Worm (Caenorhabditis elegans) whole organism, L4 larva: ENCODE measurements around the gene sph-1.

Source experiments
- F44E2.7 ChIP-seq: fragments of 200-800 bp; sonication (Bioruptor generic); IDR thresholded peaks from 2 replicates; pipeline ENCODE4 v2.1.2; 2022; ENCODE audit warnings: missing genetic modification characterization, missing compliant biosample characterization
- T20F7.1 ChIP-seq: fragments of 200-800 bp; sonication (Bioruptor generic); optimal IDR thresholded peaks from 2 replicates; lab custom pipeline; 2018; ENCODE audit warnings: mild to moderate bottlenecking, missing genetic modification characterization, missing compliant biosample characterization
- T26A8.4 ChIP-seq: fragments of 200-800 bp; sonication (Bioruptor generic); IDR thresholded peaks from 2 replicates; pipeline ENCODE4 v1.3.6; 2022; ENCODE audit warnings: missing genetic modification characterization, missing compliant biosample characterization
- ZK337.2 ChIP-seq: fragments of 200-800 bp; sonication (Bioruptor generic); IDR thresholded peaks from 2 replicates; pipeline ENCODE4 v1.3.6; 2022; ENCODE audit warnings: missing genetic modification reagents, missing genetic modification characterization, missing compliant biosample characterization
- aha-1 ChIP-seq: fragments of 150-350 bp; peaks from one replicate; lab custom pipeline; 2014; ENCODE audit warnings: missing biosample characterization, missing genetic modification characterization
- cey-2 ChIP-seq: sonication (generic microtip); optimal IDR thresholded peaks from 3 replicates; lab custom pipeline; 2017; ENCODE audit warnings: missing genetic modification characterization, mild to moderate bottlenecking, missing compliant biosample characterization, antibody characterized with exemption, borderline replicate concordance; ENCODE audit not compliant: insufficient read depth
- daf-16 ChIP-seq, 3 experiments: sonication (generic microtip); optimal IDR thresholded peaks; 2 replicates each; lab custom pipeline; 2016 to 2017; ENCODE audit warnings: missing genetic modification characterization in 3 of 3, missing genetic modification reagents in 3 of 3, mild to moderate bottlenecking in 2 of 3, missing compliant biosample characterization in 2 of 3, missing biosample characterization in 1 of 3, moderate library complexity in 1 of 3
- daf-8 ChIP-seq: fragments of 200-800 bp; sonication (Bioruptor generic); IDR thresholded peaks from 2 replicates; pipeline ENCODE4 v1.3.6; 2022; ENCODE audit warnings: missing genetic modification characterization, missing compliant biosample characterization
- dmd-8 ChIP-seq: fragments of 200-800 bp; sonication (Bioruptor generic); IDR thresholded peaks from 2 replicates; pipeline ENCODE4 v1.3.6; 2022; ENCODE audit warnings: missing genetic modification characterization, missing compliant biosample characterization
- dpl-1 ChIP-seq: fragments of 150-350 bp; optimal IDR thresholded peaks from 2 replicates; lab custom pipeline; 2014; ENCODE audit warnings: missing biosample characterization, missing genetic modification reagents, missing genetic modification characterization
- duxl-1 ChIP-seq: sonication (generic microtip); optimal IDR thresholded peaks from 2 replicates; lab custom pipeline; 2016; ENCODE audit warnings: mild to moderate bottlenecking, missing genetic modification characterization, moderate library complexity, missing compliant biosample characterization; ENCODE audit not compliant: poor library complexity
- dve-1 ChIP-seq: sonication (generic microtip); optimal IDR thresholded peaks from 2 replicates; lab custom pipeline; 2017; ENCODE audit warnings: antibody characterized with exemption, mild to moderate bottlenecking, missing genetic modification characterization, missing compliant biosample characterization; ENCODE audit not compliant: insufficient read depth
- hlh-11 ChIP-seq: fragments of 200-800 bp; sonication (Bioruptor generic); optimal IDR thresholded peaks from 2 replicates; lab custom pipeline; 2018; ENCODE audit warnings: mild to moderate bottlenecking, missing genetic modification characterization, missing compliant biosample characterization
- hlh-30 ChIP-seq: sonication (generic microtip); optimal IDR thresholded peaks from 2 replicates; lab custom pipeline; 2017; ENCODE audit warnings: antibody characterized with exemption, mild to moderate bottlenecking, missing genetic modification characterization, missing compliant biosample characterization; ENCODE audit not compliant: insufficient read depth
- lin-38 ChIP-seq: fragments of 200-800 bp; sonication (Bioruptor generic); IDR thresholded peaks from 2 replicates; pipeline ENCODE4 v1.3.6; 2022; ENCODE audit warnings: missing genetic modification reagents, missing genetic modification characterization, missing compliant biosample characterization
- lsy-2 ChIP-seq, 2 experiments: fragments of 150-350 bp in 1 of 2; sonication (generic microtip) in 1 of 2; optimal IDR thresholded peaks; 2 replicates each; lab custom pipeline; 2014 to 2017; ENCODE audit warnings: missing biosample characterization in 2 of 2, missing genetic modification characterization in 2 of 2
- madf-9 ChIP-seq: fragments of 200-800 bp; sonication (Bioruptor generic); conservative IDR thresholded peaks from 2 replicates; pipeline ENCODE4 v1.3.6; 2022; ENCODE audit warnings: missing genetic modification reagents, missing genetic modification characterization, missing compliant biosample characterization
- mdl-1 ChIP-seq, 2 experiments: fragments of 150-350 bp in 1 of 2; sonication (generic microtip) in 1 of 2; optimal IDR thresholded peaks; 2 replicates each; lab custom pipeline; 2014 to 2017; ENCODE audit warnings: missing biosample characterization in 2 of 2, missing genetic modification characterization in 2 of 2
- mep-1 ChIP-seq: fragments of 150-350 bp; sonication (generic microtip); optimal IDR thresholded peaks from 3 replicates; lab custom pipeline; 2014; ENCODE audit warnings: missing biosample characterization, missing genetic modification characterization
- nhr-10 ChIP-seq: fragments of 150-350 bp; optimal IDR thresholded peaks from 2 replicates; lab custom pipeline; 2014; ENCODE audit warnings: missing biosample characterization, missing genetic modification characterization
- nhr-11 ChIP-seq: fragments of 150-350 bp; optimal IDR thresholded peaks from 2 replicates; lab custom pipeline; 2014; ENCODE audit warnings: missing biosample characterization, missing genetic modification characterization
- nhr-111 ChIP-seq: fragments of 200-800 bp; sonication (Bioruptor generic); optimal IDR thresholded peaks from 2 replicates; lab custom pipeline; 2018; ENCODE audit warnings: mild to moderate bottlenecking, missing genetic modification characterization, missing compliant biosample characterization
- nhr-28 ChIP-seq: fragments of 150-350 bp; optimal IDR thresholded peaks from 2 replicates; lab custom pipeline; 2014; ENCODE audit warnings: missing biosample characterization, missing genetic modification characterization
- nhr-48 ChIP-seq: sonication (generic microtip); optimal IDR thresholded peaks from 2 replicates; lab custom pipeline; 2016; ENCODE audit warnings: mild to moderate bottlenecking, missing genetic modification characterization, missing compliant biosample characterization
- nhr-6 ChIP-seq: fragments of 150-350 bp; optimal IDR thresholded peaks from 2 replicates; lab custom pipeline; 2014; ENCODE audit warnings: missing biosample characterization, missing genetic modification characterization
- nhr-77 ChIP-seq: fragments of 150-350 bp; optimal IDR thresholded peaks from 2 replicates; lab custom pipeline; 2014; ENCODE audit warnings: missing biosample characterization, missing genetic modification characterization
- pha-4 ChIP-seq, 2 experiments: fragments of 150-350 bp in 1 of 2; fragments of 200-800 bp in 1 of 2; sonication (Bioruptor generic) in 1 of 2; IDR thresholded peaks in 1 of 2; optimal IDR thresholded peaks in 1 of 2; 2 replicates each; pipeline versions ENCODE4 v1.3.6 to Lab custom; 2014 to 2022; ENCODE audit warnings: missing genetic modification characterization in 2 of 2, missing genetic modification reagents in 2 of 2, missing biosample characterization in 1 of 2, missing compliant biosample characterization in 1 of 2
- php-3 ChIP-seq: fragments of 200-800 bp; sonication (Bioruptor generic); IDR thresholded peaks from 2 replicates; pipeline ENCODE4 v1.3.6; 2022; ENCODE audit warnings: missing genetic modification reagents, missing genetic modification characterization, missing compliant biosample characterization
- pqm-1 ChIP-seq: sonication (generic microtip); optimal IDR thresholded peaks from 2 replicates; lab custom pipeline; 2017; ENCODE audit warnings: missing biosample characterization, missing genetic modification characterization
- rbr-2 ChIP-seq: sonication (generic microtip); optimal IDR thresholded peaks from 2 replicates; lab custom pipeline; 2016; ENCODE audit warnings: missing genotype, missing genetic modification characterization, missing compliant biosample characterization
- saeg-2 ChIP-seq: fragments of 200-800 bp; sonication (Bioruptor generic); IDR thresholded peaks from 2 replicates; pipeline ENCODE4 v1.3.6; 2022; ENCODE audit warnings: missing genetic modification reagents, missing genetic modification characterization, missing compliant biosample characterization
- sdz-12 ChIP-seq: fragments of 200-800 bp; sonication (Bioruptor generic); optimal IDR thresholded peaks from 2 replicates; lab custom pipeline; 2018; ENCODE audit warnings: mild to moderate bottlenecking, missing genetic modification characterization, missing compliant biosample characterization
- snpc-1.2 ChIP-seq: fragments of 200-800 bp; sonication (Bioruptor generic); IDR thresholded peaks from 2 replicates; pipeline ENCODE4 v1.3.6; 2022; ENCODE audit warnings: missing genetic modification reagents, missing genetic modification characterization, missing compliant biosample characterization
- spr-1 ChIP-seq: sonication (generic microtip); optimal IDR thresholded peaks from 2 replicates; lab custom pipeline; 2016; ENCODE audit warnings: mild to moderate bottlenecking, missing genetic modification characterization, missing compliant biosample characterization
- unc-62 ChIP-seq, 3 experiments: fragments of 150-350 bp in 1 of 3; sonication (generic microtip); optimal IDR thresholded peaks in 2 of 3; peaks in 1 of 3; 1 replicate in 1 of 3; 2 replicates in 2 of 3; lab custom pipeline; 2014 to 2017; ENCODE audit warnings: missing biosample characterization in 3 of 3, missing genetic modification characterization in 3 of 3, missing genetic modification reagents in 3 of 3, missing genotype in 1 of 3
- zag-1 ChIP-seq: fragments of 150-350 bp; optimal IDR thresholded peaks from 2 replicates; lab custom pipeline; 2014; ENCODE audit warnings: missing biosample characterization, missing genetic modification characterization
- zfp-3 ChIP-seq: fragments of 200-800 bp; sonication (Bioruptor generic); conservative IDR thresholded peaks from 2 replicates; pipeline ENCODE4 v1.3.6; 2022; ENCODE audit warnings: missing genetic modification reagents, missing genetic modification characterization, missing compliant biosample characterization
- ztf-11 ChIP-seq: fragments of 150-350 bp; optimal IDR thresholded peaks from 2 replicates; lab custom pipeline; 2014; ENCODE audit warnings: missing biosample characterization, missing genetic modification characterization

Gene sph-1

ce11 chrIV:8146283-8146682, 12.9 kb upstream of the sph-1 start:
- 0 out of 2 replicates have a peak, but pooled peaks have one; percentile 21 for TF ChIP-seq zfp-3 (GFP tag; lab: Robert Waterston, UW)
- TF ChIP-seq nhr-6, result no peak
- TF ChIP-seq lin-38 (GFP tag; lab: Robert Waterston, UW), result no peak
- no peak for TF ChIP-seq nhr-111 (GFP tag; lab: Kevin White, UChicago)
- peak; percentile 81 to 90 for TF ChIP-seq mdl-1 (tag; optimal IDR thresholded peaks at IDR 0.05; lab: Kevin White, UChicago)
- TF ChIP-seq pqm-1 (tag; lab: Kevin White, UChicago), result peak; percentile 23
- peak; percentile 93 for TF ChIP-seq hlh-30 (tag; lab: Kevin White, UChicago)
- TF ChIP-seq duxl-1 (tag; lab: Kevin White, UChicago), result no peak
- TF ChIP-seq F44E2.7 (GFP tag; lab: Robert Waterston, UW), result no peak
- no peak for TF ChIP-seq nhr-10 (tag; lab: Kevin White, UChicago)
- no peak for TF ChIP-seq zag-1 (tag; lab: Kevin White, UChicago)
- TF ChIP-seq madf-9, result no peak
- peak; percentile 54 for TF ChIP-seq nhr-28 (tag; lab: Kevin White, UChicago)
- no peak for TF ChIP-seq daf-16 (GFP tag; optimal IDR thresholded peaks at IDR 0.05; lab: Kevin White, UChicago)
- TF ChIP-seq daf-16 (tag; optimal IDR thresholded peaks at IDR 0.05; lab: Kevin White, UChicago), result peak; percentile 77
- TF ChIP-seq unc-62 (GFP tag; optimal IDR thresholded peaks at IDR 0.05 in 1 of 2; lab: Kevin White, UChicago), result peak in 1 of 2 experiments; percentile 40
- no peak for TF ChIP-seq unc-62 (tag; optimal IDR thresholded peaks at IDR 0.05; lab: Kevin White, UChicago)
- TF ChIP-seq pha-4 (GFP tag; IDR thresholded peaks at IDR 0.05; lab: Robert Waterston, UW), result no peak
- TF ChIP-seq pha-4 (tag; optimal IDR thresholded peaks at IDR 0.05; lab: Kevin White, UChicago), result no peak
- TF ChIP-seq ZK337.2 (GFP tag; lab: Robert Waterston, UW), result no peak
- TF ChIP-seq ztf-11, result no peak
- TF ChIP-seq hlh-11, result peak; percentile 17
- TF ChIP-seq mep-1 (tag; lab: Kevin White, UChicago), result peak; percentile 38
- TF ChIP-seq saeg-2, result no peak
- TF ChIP-seq lsy-2 (tag; optimal IDR thresholded peaks at IDR 0.05; lab: Kevin White, UChicago), result peak in 1 of 2 experiments; percentile 29
- peak; percentile 91 for TF ChIP-seq dve-1 (tag; lab: Kevin White, UChicago)
- TF ChIP-seq aha-1, result peak; percentile 83
- no peak for TF ChIP-seq snpc-1.2 (GFP tag; lab: Robert Waterston, UW)
- TF ChIP-seq dpl-1 (GFP tag; lab: Kevin White, UChicago), result no peak

ce11 chrIV:8144341-8144740, 11.0 kb upstream of the sph-1 start:
- TF ChIP-seq nhr-48 (tag; lab: Kevin White, UChicago) (no peak), rbr-2 (tag; lab: Kevin White, UChicago) (no peak), nhr-77 (tag; lab: Kevin White, UChicago) (no peak), dmd-8 (no peak), spr-1 (no peak), daf-8 (GFP tag; lab: Robert Waterston, UW) (no peak), php-3 (GFP tag; lab: Robert Waterston, UW) (no peak), nhr-6 (no peak), cey-2 (tag; lab: Kevin White, UChicago) (no peak), aha-1 (peak; percentile 13), T26A8.4 (GFP tag; lab: Robert Waterston, UW) (peak; percentile 20; the same call in 1 of the 2 replicates)

- TF ChIP-seq aha-1 (peak; percentile 79), nhr-11 (tag; lab: Kevin White, UChicago) (peak; percentile 9), daf-16 (GFP tag; optimal IDR thresholded peaks at IDR 0.05; lab: Kevin White, UChicago) (no peak), daf-16 (tag; optimal IDR thresholded peaks at IDR 0.05; lab: Kevin White, UChicago) (peak; percentile 83), unc-62 (GFP tag; optimal IDR thresholded peaks at IDR 0.05 in 1 of 2; lab: Kevin White, UChicago) (peak in 1 of 2 experiments; percentile 87), unc-62 (tag; optimal IDR thresholded peaks at IDR 0.05; lab: Kevin White, UChicago) (no peak), nhr-77 (tag; lab: Kevin White, UChicago) (peak; percentile 47), dve-1 (tag; lab: Kevin White, UChicago) (peak; percentile 25), daf-8 (GFP tag; lab: Robert Waterston, UW) (no peak), sdz-12 (GFP tag; lab: Kevin White, UChicago) (no peak), lsy-2 (tag; optimal IDR thresholded peaks at IDR 0.05; lab: Kevin White, UChicago) (peak in 1 of 2 experiments; percentile 22), nhr-6 (no peak), T20F7.1 (GFP tag; lab: Kevin White, UChicago) (peak; percentile 26), pqm-1 (tag; lab: Kevin White, UChicago) (peak; percentile 29), mdl-1 (tag; optimal IDR thresholded peaks at IDR 0.05; lab: Kevin White, UChicago) (peak in 1 of 2 experiments; percentile 18), mep-1 (tag; lab: Kevin White, UChicago) (peak; percentile 37)
Observed at ce11 chrIV:8142735-8143550, 9.6 kb upstream of the sph-1 start, which contains the start of gene pmk-2. Gene pmk-2, plus strand, starts transcription at chrIV:8143500.
